Fruit fly (Drosophila melanogaster): Measurements from ENCODE around the gene alphaTub84B.

alphaTub84B gene

dm6 chr3R:7117590-7117989, 31.2 kb downstream of the alphaTub84B start, which contains the start of gene Mlp84B:
Gene Mlp84B, minus strand, starts transcription at chr3R:7117732.
- TF ChIP-seq CG14655 (GFP tag; optimal IDR thresholded peaks at IDR 0.05) (no peak), CG34367 (tag; optimal IDR thresholded peaks at IDR 0.05) (no peak), rn (GFP tag; IDR thresholded peaks at IDR 0.05) (no peak), CG32121 (GFP tag; IDR thresholded peaks at IDR 0.05) (no peak), Pif1A (GFP tag; optimal IDR thresholded peaks at IDR 0.05) (no peak)

- TF ChIP-seq rn (GFP tag; IDR thresholded peaks at IDR 0.05) (no peak), CG32121 (GFP tag; IDR thresholded peaks at IDR 0.05) (no peak), CG15710 (tag; optimal IDR thresholded peaks at IDR 0.05) (no peak), CG4496 (GFP tag; IDR thresholded peaks at IDR 0.05) (0 out of 3 replicates have a peak, but pooled peaks have one; percentile 6), EcR (GFP tag; optimal IDR thresholded peaks at IDR 0.05) (peak; percentile 94), CG17806 (tag; optimal IDR thresholded peaks at IDR 0.05) (no peak), CG9948 (tag; optimal IDR thresholded peaks at IDR 0.05) (no peak), CG12605 (GFP tag; IDR thresholded peaks at IDR 0.05) (no peak), CG13204 (GFP tag; optimal IDR thresholded peaks at IDR 0.05) (no peak), CG14655 (GFP tag; optimal IDR thresholded peaks at IDR 0.05) (no peak)
These were observed 36.0 kb downstream of the alphaTub84B start for dm6 chr3R:7122172-7123072.

dm6 chr3R:7123073-7123572, 36.7 kb downstream of the alphaTub84B start:
- TF ChIP-seq fd96Ca (GFP tag; IDR thresholded peaks at IDR 0.05) (no peak), CG32121 (GFP tag; IDR thresholded peaks at IDR 0.05) (0 out of 2 replicates have a peak, but pooled peaks have one; percentile 17)

DNA sequence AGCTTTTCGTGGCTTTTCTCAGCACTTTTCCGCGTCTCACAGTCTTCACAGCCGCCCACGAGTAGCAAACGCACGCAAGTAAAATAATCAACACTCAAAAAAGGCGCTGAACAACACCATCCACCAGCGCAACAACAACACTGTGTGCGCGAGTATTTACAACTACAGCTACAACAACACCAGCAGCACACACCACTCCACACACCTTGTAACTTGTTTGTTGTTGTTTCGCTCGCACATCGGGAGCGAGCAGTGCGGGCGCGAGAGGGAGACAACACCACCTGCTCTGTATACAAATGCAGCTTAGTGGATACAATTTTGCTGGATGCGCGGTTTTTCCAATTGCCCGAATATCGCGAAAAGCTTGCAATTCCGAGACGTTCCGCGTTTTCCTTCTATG, 37.3 kb downstream of the alphaTub84B start:
- no peak for TF ChIP-seq CG13204 (GFP tag; optimal IDR thresholded peaks at IDR 0.05)
- TF ChIP-seq Pif1A (GFP tag; optimal IDR thresholded peaks at IDR 0.05): no peak
- no peak for TF ChIP-seq CG10348 (GFP tag; IDR thresholded peaks at IDR 0.05)
- no peak for TF ChIP-seq CG32121 (GFP tag; IDR thresholded peaks at IDR 0.05)
- peak; percentile 74 for TF ChIP-seq EcR (GFP tag; optimal IDR thresholded peaks at IDR 0.05)

DNA sequence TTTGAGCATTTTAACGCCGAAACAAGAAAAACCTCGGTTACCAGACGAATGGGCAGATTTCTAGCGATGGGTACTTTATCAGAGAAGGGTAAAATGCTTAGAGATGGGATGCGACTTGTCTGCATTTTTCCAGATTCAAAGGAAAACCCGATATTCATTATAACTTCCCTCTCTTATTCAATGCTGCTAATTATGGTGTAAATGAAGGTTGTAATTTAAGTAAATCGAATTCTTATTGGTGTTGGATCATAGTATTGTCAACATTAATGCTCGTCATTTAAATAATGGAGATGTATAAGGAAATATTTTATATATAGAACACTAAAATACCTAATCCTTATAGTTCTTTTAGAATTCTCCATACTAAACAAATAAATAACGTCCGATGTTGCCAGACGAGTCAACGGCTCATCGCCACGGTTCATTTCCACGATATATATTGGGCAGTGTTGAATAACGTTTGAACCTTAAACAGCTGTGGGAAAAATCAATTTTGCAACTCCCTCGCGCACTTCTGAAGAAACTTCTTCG, 37.8 kb downstream of the alphaTub84B start, which contains the start of the genes Alh and CG10098:
Gene Alh (minus strand): TSS at position 77 of the 531 bp plus-strand sequence.
Gene CG10098 (plus strand): TSS at position 440 of the 531 bp plus-strand sequence.
- TF ChIP-seq Pif1B (GFP tag; optimal IDR thresholded peaks at IDR 0.05): peak; percentile 45
- TF ChIP-seq D1 (tag; optimal IDR thresholded peaks at IDR 0.05): no peak
- TF ChIP-seq Snoo (tag; optimal IDR thresholded peaks at IDR 0.05): peak; percentile 57
- TF ChIP-seq CG32121 (GFP tag; IDR thresholded peaks at IDR 0.05): 0 out of 2 replicates have a peak, but pooled peaks have one; percentile 58
- peak; percentile 77 for TF ChIP-seq CG4496 (GFP tag; IDR thresholded peaks at IDR 0.05)
- peak; percentile 83 for TF ChIP-seq Pif1A (GFP tag; optimal IDR thresholded peaks at IDR 0.05)
- peak; percentile 26; the same call in 1 of the 2 replicates for TF ChIP-seq Ets98B (GFP tag; IDR thresholded peaks at IDR 0.05)
- peak; percentile 58 for TF ChIP-seq CG8301 (tag; optimal IDR thresholded peaks at IDR 0.05)
- peak; percentile 75 for TF ChIP-seq CG15710 (tag; optimal IDR thresholded peaks at IDR 0.05)
- 0 out of 2 replicates have a peak, but pooled peaks have one; percentile 10 for TF ChIP-seq CG12605 (GFP tag; IDR thresholded peaks at IDR 0.05)
- peak; percentile 66 for TF ChIP-seq CG9948 (tag; optimal IDR thresholded peaks at IDR 0.05)
- TF ChIP-seq fd96Ca (GFP tag; IDR thresholded peaks at IDR 0.05): no peak; the same call in 2 of the 3 replicates
- TF ChIP-seq CG17806 (tag; optimal IDR thresholded peaks at IDR 0.05): peak; percentile 59
- TF ChIP-seq CG13204 (GFP tag; optimal IDR thresholded peaks at IDR 0.05): no peak
- no peak for TF ChIP-seq CG10348 (GFP tag; IDR thresholded peaks at IDR 0.05)
- peak; percentile 78 for TF ChIP-seq CG14655 (GFP tag; optimal IDR thresholded peaks at IDR 0.05)
- TF ChIP-seq rn (GFP tag; IDR thresholded peaks at IDR 0.05): peak; percentile 64
- peak; percentile 49 for TF ChIP-seq CG34367 (tag; optimal IDR thresholded peaks at IDR 0.05)
- TF ChIP-seq gl (tag; optimal IDR thresholded peaks at IDR 0.05): no peak
- TF ChIP-seq CG8159 (tag; optimal IDR thresholded peaks at IDR 0.05): peak; percentile 71
- no peak for TF ChIP-seq EcR (GFP tag; optimal IDR thresholded peaks at IDR 0.05)

DNA sequence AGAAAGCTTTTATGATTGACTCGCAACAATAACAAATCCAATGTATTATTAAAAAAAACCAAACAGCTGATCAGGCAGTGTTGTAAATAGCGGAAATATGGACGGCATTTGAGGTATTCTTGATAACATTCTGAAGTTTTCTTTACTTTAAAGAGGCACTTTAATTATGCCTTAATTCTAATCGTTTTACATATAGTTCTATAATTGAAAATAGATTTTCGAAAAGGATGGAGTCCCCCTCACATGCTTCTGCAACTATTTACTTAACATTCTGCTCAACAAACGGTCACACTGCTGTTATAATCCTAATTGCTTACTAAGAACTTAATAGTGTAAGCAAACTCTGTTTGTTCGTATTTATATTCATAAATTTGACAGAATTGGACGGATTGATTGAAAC, 41.6 kb downstream of the alphaTub84B start, which contains the start of gene CG10068:
Gene CG10068 (minus strand): TSS at position 62 of the 400 bp plus-strand sequence.
- TF ChIP-seq gl (tag; optimal IDR thresholded peaks at IDR 0.05) (peak; percentile 56), CG4496 (GFP tag; IDR thresholded peaks at IDR 0.05) (peak; percentile 93; the same call in 2 of the 3 replicates), CG15710 (tag; optimal IDR thresholded peaks at IDR 0.05) (peak; percentile 80), Ets98B (GFP tag; IDR thresholded peaks at IDR 0.05) (peak; percentile 91), CG8159 (tag; optimal IDR thresholded peaks at IDR 0.05) (peak; percentile 77), CG17806 (tag; optimal IDR thresholded peaks at IDR 0.05) (peak; percentile 80), fd96Ca (GFP tag; IDR thresholded peaks at IDR 0.05) (no peak), CG12605 (GFP tag; IDR thresholded peaks at IDR 0.05) (peak; percentile 76), CG13204 (GFP tag; optimal IDR thresholded peaks at IDR 0.05) (no peak), rn (GFP tag; IDR thresholded peaks at IDR 0.05) (peak; percentile 79), Pif1A (GFP tag; optimal IDR thresholded peaks at IDR 0.05) (peak; percentile 76), Snoo (tag; optimal IDR thresholded peaks at IDR 0.05) (peak; percentile 75), Pif1B (GFP tag; optimal IDR thresholded peaks at IDR 0.05) (peak; percentile 84), D1 (tag; optimal IDR thresholded peaks at IDR 0.05) (peak; percentile 10), EcR (GFP tag; optimal IDR thresholded peaks at IDR 0.05) (no peak), CG10348 (GFP tag; IDR thresholded peaks at IDR 0.05) (no peak), CG34367 (tag; optimal IDR thresholded peaks at IDR 0.05) (peak; percentile 61), CG8301 (tag; optimal IDR thresholded peaks at IDR 0.05) (peak; percentile 78), CG32121 (GFP tag; IDR thresholded peaks at IDR 0.05) (peak; percentile 77), CG9948 (tag; optimal IDR thresholded peaks at IDR 0.05) (peak; percentile 67), CG14655 (GFP tag; optimal IDR thresholded peaks at IDR 0.05) (no peak)

Data from whole organism, pupa.